Worm (Caenorhabditis elegans) whole organism, L1 larva: ENCODE data around the gene Y36E3A.2.
A peak's percentile ranks its signal among the peaks of the same experiment; 100 is the strongest.

ENCODE experiments used
- C16A3.4 ChIP-seq: fragments of 150-350 bp; optimal IDR thresholded peaks from 2 replicates; lab custom pipeline; 2014; ENCODE audit warnings: missing biosample characterization, missing genetic modification characterization
- C34B4.2 ChIP-seq: sonication (generic microtip); optimal IDR thresholded peaks from 2 replicates; lab custom pipeline; 2017; ENCODE audit warnings: mild to moderate bottlenecking, missing genetic modification characterization, missing compliant biosample characterization
- F16B12.6 ChIP-seq: fragments of 150-350 bp; optimal IDR thresholded peaks from 2 replicates; lab custom pipeline; 2014; ENCODE audit warnings: missing biosample characterization, missing genetic modification characterization
- ama-1 ChIP-seq: fragments of 150-350 bp; optimal IDR thresholded peaks from 2 replicates; lab custom pipeline; 2014
- blmp-1 ChIP-seq: fragments of 150-350 bp; optimal IDR thresholded peaks from 2 replicates; lab custom pipeline; 2014; ENCODE audit warnings: missing biosample characterization, missing genetic modification characterization
- ceh-90 ChIP-seq: sonication (generic microtip); optimal IDR thresholded peaks from 2 replicates; lab custom pipeline; 2016; ENCODE audit warnings: missing genetic modification characterization, missing compliant biosample characterization
- dsc-1 ChIP-seq: sonication (generic microtip); optimal IDR thresholded peaks from 2 replicates; lab custom pipeline; 2016; ENCODE audit warnings: mild to moderate bottlenecking, missing genetic modification characterization, missing compliant biosample characterization
- egl-13 ChIP-seq: sonication (generic microtip); optimal IDR thresholded peaks from 2 replicates; lab custom pipeline; 2016; ENCODE audit warnings: missing genotype, missing genetic modification reagents, missing genetic modification characterization, missing compliant biosample characterization
- elt-2 ChIP-seq: sonication (generic microtip); optimal IDR thresholded peaks from 2 replicates; lab custom pipeline; 2016; ENCODE audit warnings: missing genetic modification characterization, mild to moderate bottlenecking, inconsistent platforms, missing compliant biosample characterization, missing genetic modification reagents
- elt-3 ChIP-seq, 6 experiments: fragments of 150-350 bp in 1 of 6; sonication (generic microtip); optimal IDR thresholded peaks; 2 replicates each; lab custom pipeline; 2017 to 2018; ENCODE audit warnings: missing biosample characterization in 6 of 6, missing genetic modification characterization in 6 of 6, inconsistent platforms in 1 of 6
- ets-5 ChIP-seq: fragments of 200-800 bp; sonication (Bioruptor generic); IDR thresholded peaks from 2 replicates; pipeline ENCODE4 v1.3.6; 2022; ENCODE audit warnings: missing genetic modification characterization, missing compliant biosample characterization
- fkh-10 ChIP-seq: sonication (generic microtip); optimal IDR thresholded peaks from 2 replicates; lab custom pipeline; 2017; ENCODE audit warnings: missing biosample characterization, missing genetic modification reagents, missing genetic modification characterization
- fkh-4 ChIP-seq: sonication (generic microtip); optimal IDR thresholded peaks from 2 replicates; lab custom pipeline; 2016; ENCODE audit warnings: missing compliant biosample characterization, missing genetic modification characterization, borderline replicate concordance
- fkh-8 ChIP-seq: sonication (generic microtip); optimal IDR thresholded peaks from 2 replicates; lab custom pipeline; 2016; ENCODE audit warnings: mild to moderate bottlenecking, missing genetic modification characterization, missing compliant biosample characterization
- fos-1 ChIP-seq: fragments of 150-350 bp; optimal IDR thresholded peaks from 2 replicates; lab custom pipeline; 2014; ENCODE audit warnings: missing biosample characterization, missing genetic modification characterization
- grh-1 ChIP-seq: fragments of 200-800 bp; sonication (Bioruptor generic); IDR thresholded peaks from 2 replicates; pipeline ENCODE4 v1.3.6; 2022; ENCODE audit warnings: missing genetic modification reagents, missing genetic modification characterization, missing compliant biosample characterization
- hlh-4 ChIP-seq: sonication (generic microtip); optimal IDR thresholded peaks from 2 replicates; lab custom pipeline; 2016; ENCODE audit warnings: mild to moderate bottlenecking, missing genetic modification characterization, missing compliant biosample characterization
- isw-1 ChIP-seq: fragments of 200-800 bp; sonication (Bioruptor generic); IDR thresholded peaks from 2 replicates; pipeline ENCODE4 v1.3.6; 2022; ENCODE audit warnings: missing genetic modification characterization, missing compliant biosample characterization
- lin-14 ChIP-seq: fragments of 200-800 bp; sonication (Bioruptor generic); optimal IDR thresholded peaks from 2 replicates; lab custom pipeline; 2018; ENCODE audit warnings: mild to moderate bottlenecking, missing genetic modification characterization, moderate library complexity, missing compliant biosample characterization
- lin-15B ChIP-seq: fragments of 150-350 bp; sonication (generic microtip); optimal IDR thresholded peaks from 3 replicates; lab custom pipeline; 2014; ENCODE audit warnings: missing biosample characterization, missing genetic modification characterization
- lin-35 ChIP-seq, 2 experiments: fragments of 150-350 bp; optimal IDR thresholded peaks; 2 replicates each; lab custom pipeline; 2014; ENCODE audit warnings: missing biosample characterization in 2 of 2, missing genetic modification characterization in 2 of 2, missing genetic modification reagents in 2 of 2
- lin-39 ChIP-seq: fragments of 150-350 bp; optimal IDR thresholded peaks from 2 replicates; lab custom pipeline; 2014; ENCODE audit warnings: missing biosample characterization, missing genetic modification reagents, missing genetic modification characterization
- lir-3 ChIP-seq: sonication (generic microtip); optimal IDR thresholded peaks from 2 replicates; lab custom pipeline; 2016; ENCODE audit warnings: mild to moderate bottlenecking, missing genetic modification characterization, moderate library complexity, missing compliant biosample characterization; ENCODE audit not compliant: poor library complexity
- lsy-2 ChIP-seq, 2 experiments: fragments of 150-350 bp; optimal IDR thresholded peaks; 2 replicates each; lab custom pipeline; 2014; ENCODE audit warnings: missing biosample characterization in 2 of 2, missing genetic modification characterization in 2 of 2
- mab-9 ChIP-seq: fragments of 200-800 bp; sonication (Bioruptor generic); IDR thresholded peaks from 2 replicates; pipeline ENCODE4 v1.3.6; 2022; ENCODE audit warnings: missing genetic modification reagents, missing genetic modification characterization, missing compliant biosample characterization
- mdl-1 ChIP-seq, 2 experiments: fragments of 150-350 bp; optimal IDR thresholded peaks; 2 replicates each; lab custom pipeline; 2014 to 2017; ENCODE audit warnings: missing biosample characterization in 2 of 2, missing genetic modification characterization in 2 of 2, inconsistent platforms in 1 of 2
- nhr-12 ChIP-seq: sonication (generic microtip); optimal IDR thresholded peaks from 2 replicates; lab custom pipeline; 2017; ENCODE audit warnings: missing biosample characterization, missing genetic modification characterization
- nhr-19 ChIP-seq: fragments of 200-800 bp; sonication (Bioruptor generic); conservative IDR thresholded peaks from 2 replicates; pipeline ENCODE4 v1.3.6; 2022; ENCODE audit warnings: missing genetic modification characterization, missing compliant biosample characterization
- nhr-20 ChIP-seq: sonication (generic microtip); optimal IDR thresholded peaks from 2 replicates; lab custom pipeline; 2016; ENCODE audit warnings: mild to moderate bottlenecking, missing genetic modification characterization, missing compliant biosample characterization
- nhr-237 ChIP-seq: fragments of 150-350 bp; optimal IDR thresholded peaks from 2 replicates; lab custom pipeline; 2014; ENCODE audit warnings: missing biosample characterization, missing genetic modification characterization
- nhr-76 ChIP-seq: sonication (generic microtip); optimal IDR thresholded peaks from 2 replicates; lab custom pipeline; 2017; ENCODE audit warnings: missing biosample characterization, missing genetic modification characterization
- nhr-84 ChIP-seq: sonication (generic microtip); optimal IDR thresholded peaks from 2 replicates; lab custom pipeline; 2017; ENCODE audit warnings: missing biosample characterization, missing genetic modification characterization
- nhr-85 ChIP-seq: sonication (generic microtip); peaks from one replicate; lab custom pipeline; 2016; ENCODE audit warnings: missing genetic modification characterization, inconsistent platforms, missing compliant biosample characterization
- nhr-90 ChIP-seq: sonication (generic microtip); optimal IDR thresholded peaks from 2 replicates; lab custom pipeline; 2016; ENCODE audit warnings: mild to moderate bottlenecking, missing genetic modification characterization, missing compliant biosample characterization; ENCODE audit not compliant: poor library complexity
- pax-3 ChIP-seq: fragments of 200-800 bp; sonication (Bioruptor generic); optimal IDR thresholded peaks from 2 replicates; lab custom pipeline; 2018; ENCODE audit warnings: mild to moderate bottlenecking, missing genetic modification characterization, moderate library complexity, missing compliant biosample characterization
- pqm-1 ChIP-seq: sonication (generic microtip); optimal IDR thresholded peaks from 3 replicates; lab custom pipeline; 2017; ENCODE audit warnings: missing biosample characterization, missing genetic modification characterization
- skn-1 ChIP-seq: fragments of 150-350 bp; optimal IDR thresholded peaks from 2 replicates; lab custom pipeline; 2014; ENCODE audit warnings: missing biosample characterization, missing genetic modification characterization
- snpc-4 ChIP-seq: fragments of 150-350 bp; optimal IDR thresholded peaks from 2 replicates; lab custom pipeline; 2014; ENCODE audit warnings: missing biosample characterization, missing genetic modification characterization
- sox-4 ChIP-seq: sonication (generic microtip); optimal IDR thresholded peaks from 2 replicates; lab custom pipeline; 2016; ENCODE audit warnings: missing genetic modification characterization, missing compliant biosample characterization
- sup-37 ChIP-seq: fragments of 200-800 bp; sonication (Bioruptor generic); optimal IDR thresholded peaks from 2 replicates; lab custom pipeline; 2018; ENCODE audit warnings: mild to moderate bottlenecking, missing genetic modification characterization, missing compliant biosample characterization
- swsn-7 ChIP-seq: sonication (generic microtip); optimal IDR thresholded peaks from 2 replicates; lab custom pipeline; 2016; ENCODE audit warnings: missing genetic modification characterization, missing compliant biosample characterization
- tlp-1 ChIP-seq: fragments of 150-350 bp; optimal IDR thresholded peaks from 2 replicates; lab custom pipeline; 2014; ENCODE audit warnings: missing biosample characterization, missing genetic modification characterization
- unc-130 ChIP-seq: fragments of 150-350 bp; optimal IDR thresholded peaks from 2 replicates; lab custom pipeline; 2017; ENCODE audit warnings: missing biosample characterization, missing genetic modification characterization, inconsistent platforms
- unc-30 ChIP-seq: sonication (generic microtip); optimal IDR thresholded peaks from 2 replicates; lab custom pipeline; 2017; ENCODE audit warnings: missing biosample characterization, missing genetic modification characterization
- unc-62 ChIP-seq: fragments of 150-350 bp; optimal IDR thresholded peaks from 2 replicates; lab custom pipeline; 2014; ENCODE audit warnings: missing biosample characterization, missing genetic modification reagents, missing genetic modification characterization
- unc-98 ChIP-seq: fragments of 200-800 bp; sonication (Bioruptor generic); IDR thresholded peaks from 2 replicates; pipeline ENCODE4 v1.3.6; 2022; ENCODE audit warnings: missing genetic modification characterization, missing compliant biosample characterization
- vab-15 ChIP-seq: sonication (generic microtip); optimal IDR thresholded peaks from 2 replicates; lab custom pipeline; 2017; ENCODE audit warnings: missing genotype, mild to moderate bottlenecking, missing genetic modification characterization, missing compliant biosample characterization
- xbp-1 ChIP-seq: sonication (generic microtip); optimal IDR thresholded peaks from 2 replicates; lab custom pipeline; 2016; ENCODE audit warnings: missing genetic modification characterization, missing compliant biosample characterization
- zag-1 ChIP-seq: fragments of 150-350 bp; optimal IDR thresholded peaks from 2 replicates; lab custom pipeline; 2014; ENCODE audit warnings: missing biosample characterization, missing genetic modification characterization
- zip-4 ChIP-seq: fragments of 200-800 bp; sonication (Bioruptor generic); optimal IDR thresholded peaks from 2 replicates; lab custom pipeline; 2018; ENCODE audit warnings: mild to moderate bottlenecking, missing genetic modification characterization, moderate library complexity, missing compliant biosample characterization
- ztf-11 ChIP-seq, 2 experiments: sonication (generic microtip); optimal IDR thresholded peaks; 2 replicates each; lab custom pipeline; 2016 to 2017; ENCODE audit warnings: missing genetic modification characterization in 2 of 2, missing biosample characterization in 1 of 2, missing compliant biosample characterization in 1 of 2
- ztf-4 ChIP-seq: fragments of 150-350 bp; optimal IDR thresholded peaks from 2 replicates; lab custom pipeline; 2014; ENCODE audit warnings: missing biosample characterization, missing genetic modification characterization

Gene Y36E3A.2

DNA sequence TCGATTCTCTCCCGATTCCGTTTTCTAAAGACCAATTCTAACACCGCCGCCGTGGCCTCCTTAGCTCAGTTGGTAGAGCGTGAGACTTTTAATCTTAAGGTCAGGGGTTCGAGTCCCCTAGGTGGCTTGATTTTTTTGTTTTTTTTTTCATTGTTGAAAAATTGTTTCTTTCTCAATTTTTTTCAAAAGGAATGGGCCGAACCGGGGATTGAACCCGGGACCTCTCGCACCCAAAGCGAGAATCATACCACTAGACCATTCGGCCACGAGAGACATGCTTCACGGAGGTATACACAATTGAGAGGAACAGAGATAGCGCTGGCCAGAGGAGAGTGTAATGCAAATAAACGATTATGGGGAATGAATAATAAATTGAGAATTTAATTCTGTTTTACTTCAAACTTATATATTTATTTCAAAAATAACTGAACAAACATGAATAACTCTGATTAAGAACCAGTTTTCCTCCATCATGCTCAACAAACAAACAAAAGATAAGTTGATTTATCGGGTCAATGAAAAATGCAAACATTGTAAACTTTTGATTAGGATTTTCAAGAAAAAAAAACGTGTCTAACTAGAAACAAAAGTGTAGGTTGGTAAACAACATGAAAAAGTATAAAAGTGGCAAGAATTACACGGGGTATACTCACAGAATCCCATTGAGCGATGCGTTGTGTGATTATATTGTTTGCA is 39.3 kb downstream of the Y36E3A.2 start, which contains the start of gene pqn-71 (continued):
- TF ChIP-seq unc-62 (GFP tag; lab: Kevin White, UChicago) (no peak), lsy-2 (tag; optimal IDR thresholded peaks at IDR 0.05; lab: Kevin White, UChicago) (no peak), lin-15B (tag; lab: Kevin White, UChicago) (no peak), elt-3 (tag; optimal IDR thresholded peaks at IDR 0.05; lab: Kevin White, UChicago) (peak in 2 of 6 experiments; percentile 45 to 72), unc-30 (tag; lab: Kevin White, UChicago) (no peak), sup-37 (GFP tag; lab: Kevin White, UChicago) (peak; percentile 41), tlp-1 (tag; lab: Kevin White, UChicago) (no peak), lin-14 (GFP tag; lab: Kevin White, UChicago) (peak; percentile 77), fkh-8 (peak; percentile 74), mab-9 (GFP tag; lab: Robert Waterston, UW) (0 out of 2 replicates have a peak, but pooled peaks have one; percentile 8), nhr-20 (tag; lab: Kevin White, UChicago) (peak; percentile 85), pqm-1 (no peak), nhr-85 (peak; percentile 86), skn-1 (peak; percentile 49), zip-4 (GFP tag; lab: Kevin White, UChicago) (peak; percentile 33), isw-1 (GFP tag; lab: Robert Waterston, UW) (peak; percentile 27), zag-1 (tag; lab: Kevin White, UChicago) (no peak), fkh-4 (tag; lab: Kevin White, UChicago) (no peak), F16B12.6 (no peak), hlh-4 (tag; lab: Kevin White, UChicago) (no peak), snpc-4 (tag; lab: Kevin White, UChicago) (peak; percentile 55), nhr-84 (no peak), sox-4 (tag; lab: Kevin White, UChicago) (peak; percentile 45), ztf-4 (tag; lab: Kevin White, UChicago) (no peak), grh-1 (peak; percentile 34; the same call in 1 of the 2 replicates), lin-39 (no peak), swsn-7 (tag; lab: Kevin White, UChicago) (peak; percentile 78), elt-2 (tag; lab: Kevin White, UChicago) (peak; percentile 83), C16A3.4 (peak; percentile 72), ama-1 (lab: Kevin White, UChicago) (no peak), egl-13 (peak; percentile 72), unc-130 (tag; lab: Kevin White, UChicago) (no peak), lir-3 (tag; lab: Kevin White, UChicago) (peak; percentile 44), ets-5 (GFP tag; lab: Robert Waterston, UW) (no peak), nhr-90 (peak; percentile 94), blmp-1 (tag; lab: Kevin White, UChicago) (peak; percentile 32), pax-3 (tag; lab: Kevin White, UChicago) (peak; percentile 64), dsc-1 (tag; lab: Kevin White, UChicago) (peak; percentile 79), nhr-237 (tag; lab: Kevin White, UChicago) (no peak), nhr-19 (peak; percentile 80), fkh-10 (GFP tag; lab: Kevin White, UChicago) (no peak), unc-98 (GFP tag; lab: Robert Waterston, UW) (0 out of 2 replicates have a peak, but pooled peaks have one; percentile 25), fos-1 (tag; lab: Kevin White, UChicago) (peak; percentile 47), ceh-90 (tag; lab: Kevin White, UChicago) (peak; percentile 25), vab-15 (peak; percentile 2), lin-35 (GFP tag; optimal IDR thresholded peaks at IDR 0.05; lab: Kevin White, UChicago) (peak; percentile 42 to 75), nhr-12 (tag; lab: Kevin White, UChicago) (no peak), mdl-1 (tag; optimal IDR thresholded peaks at IDR 0.05; lab: Kevin White, UChicago) (peak in 1 of 2 experiments; percentile 51), C34B4.2 (tag; lab: Kevin White, UChicago) (no peak), nhr-76 (tag; lab: Kevin White, UChicago) (no peak), xbp-1 (tag; lab: Kevin White, UChicago) (peak; percentile 65), ztf-11 (tag; optimal IDR thresholded peaks at IDR 0.05; lab: Kevin White, UChicago) (peak in 1 of 2 experiments; percentile 38)
